Fruit fly (Drosophila melanogaster): Measurements from ENCODE around the gene Tsp5D.

- TF ChIP-seq cyc (GFP tag; optimal IDR thresholded peaks at IDR 0.05) (peak; percentile 54), Hr39 (GFP tag; optimal IDR thresholded peaks at IDR 0.05) (peak; percentile 53), acj6 (GFP tag; optimal IDR thresholded peaks at IDR 0.05) (peak; percentile 33), CG8319 (GFP tag; optimal IDR thresholded peaks at IDR 0.05) (no peak), CG31627 (GFP tag; optimal IDR thresholded peaks at IDR 0.05) (peak; percentile 54), vri (GFP tag; optimal IDR thresholded peaks at IDR 0.05) (peak; percentile 51), CG3919 (GFP tag; optimal IDR thresholded peaks at IDR 0.05) (peak; percentile 50), Gug (GFP tag; IDR thresholded peaks at IDR 0.05) (no peak), lz (GFP tag; optimal IDR thresholded peaks at IDR 0.05) (peak; percentile 47), CG3032 (tag; optimal IDR thresholded peaks at IDR 0.05) (no peak)
These were observed 53.2 kb downstream of the Tsp5D start for dm6 chrX:6021414-6021813.

Measured in whole organism, prepupa.